Worm (Caenorhabditis elegans) whole organism, L2 larva: ENCODE data around the gene suds-3.

Source experiments
- R02D3.7 ChIP-seq: fragments of 150-350 bp; optimal IDR thresholded peaks from 2 replicates; lab custom pipeline; 2014; ENCODE audit warnings: missing biosample characterization, missing genetic modification characterization
- alr-1 ChIP-seq: fragments of 150-350 bp; optimal IDR thresholded peaks from 2 replicates; lab custom pipeline; 2014; ENCODE audit warnings: missing biosample characterization, missing genetic modification characterization
- ama-1 ChIP-seq: fragments of 150-350 bp; optimal IDR thresholded peaks from 2 replicates; lab custom pipeline; 2018; ENCODE audit warnings: inconsistent platforms
- nhr-6 ChIP-seq: fragments of 150-350 bp; optimal IDR thresholded peaks from 2 replicates; lab custom pipeline; 2014; ENCODE audit warnings: missing biosample characterization, missing genetic modification characterization

- no peak for TF ChIP-seq R02D3.7 (tag; lab: Kevin White, UChicago)
- no peak for TF ChIP-seq alr-1
- TF ChIP-seq ama-1: no peak
- no peak for TF ChIP-seq nhr-6 (tag; lab: Kevin White, UChicago)
Measured at ce11 chrV:9958231-9958630, 27.4 kb downstream of the suds-3 start, which contains the start of gene anmt-3.
